Worm (Caenorhabditis elegans) whole organism, L4/young adult: ENCODE measurements around the gene uig-1.

Source experiments
- W03F9.2 ChIP-seq: fragments of 150-350 bp; optimal IDR thresholded peaks from 2 replicates; lab custom pipeline; 2014; ENCODE audit warnings: missing biosample characterization, missing genetic modification characterization
- dao-5 ChIP-seq: sonication (generic microtip); optimal IDR thresholded peaks from 2 replicates; lab custom pipeline; 2016; ENCODE audit warnings: missing genotype, missing genetic modification characterization, moderate library complexity, missing compliant biosample characterization
- him-1 ChIP-seq: sonication (generic microtip); optimal IDR thresholded peaks from 2 replicates; lab custom pipeline; 2016; ENCODE audit warnings: missing genotype, missing genetic modification reagents, missing genetic modification characterization, missing compliant biosample characterization

uig-1 gene

ce11 chrV:13282958-13283357 lies 12.8 kb downstream of the uig-1 start:
- no peak for TF ChIP-seq W03F9.2 (tag; lab: Kevin White, UChicago)
- TF ChIP-seq dao-5: no peak
- TF ChIP-seq him-1 (tag; lab: Kevin White, UChicago): no peak

DNA sequence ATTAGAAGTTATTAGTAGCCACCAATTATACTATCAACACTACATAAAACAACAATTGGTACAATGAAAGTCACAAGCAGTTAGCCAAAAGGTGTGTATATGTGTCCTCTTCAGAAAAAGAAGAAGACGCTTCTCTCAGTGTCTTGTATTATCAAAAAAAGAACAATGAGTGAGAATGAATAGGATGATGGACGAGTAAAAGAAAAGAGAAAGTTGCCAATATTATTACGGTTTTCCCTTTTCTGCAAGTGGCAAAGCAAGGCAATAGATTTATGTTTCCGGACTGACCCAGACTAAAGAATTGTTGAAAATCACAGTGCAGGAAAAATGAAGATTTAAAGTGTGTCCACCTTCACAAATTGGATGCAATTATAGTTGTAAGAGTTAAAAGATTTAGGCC lies 15.4 kb downstream of the uig-1 start:
- TF ChIP-seq him-1 (tag; lab: Kevin White, UChicago): no peak
- no peak for TF ChIP-seq dao-5
- no peak for TF ChIP-seq W03F9.2 (tag; lab: Kevin White, UChicago)

- TF ChIP-seq W03F9.2 (tag; lab: Kevin White, UChicago) (no peak), him-1 (tag; lab: Kevin White, UChicago) (no peak), dao-5 (no peak)
These were observed 19.8 kb downstream of the uig-1 start, which contains the start of gene F32F2.4 for ce11 chrV:13275959-13276358. F32F2.4 (plus strand) TSS chrV:13276259.

DNA sequence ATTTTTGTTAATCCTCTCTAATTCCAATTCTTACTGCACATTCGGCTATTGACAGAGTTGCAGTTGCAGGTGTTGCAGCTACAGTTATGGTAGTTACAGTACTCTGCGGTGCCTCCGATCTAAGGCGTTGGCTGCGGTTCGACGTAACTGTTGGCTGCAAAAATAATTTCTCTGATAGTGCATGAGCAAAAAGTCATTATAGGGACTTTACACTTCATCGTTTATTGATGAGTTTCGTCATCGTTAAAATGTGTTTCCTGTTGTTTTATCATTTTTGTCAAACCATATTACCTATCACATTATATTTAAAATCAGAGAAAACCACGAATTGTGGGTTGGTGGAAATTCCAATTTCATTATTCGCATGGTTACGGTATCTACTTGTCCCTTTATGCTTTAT lies 21.2 kb downstream of the uig-1 start:
- TF ChIP-seq W03F9.2 (tag; lab: Kevin White, UChicago): no peak
- no peak for TF ChIP-seq dao-5
- no peak for TF ChIP-seq him-1 (tag; lab: Kevin White, UChicago)

DNA sequence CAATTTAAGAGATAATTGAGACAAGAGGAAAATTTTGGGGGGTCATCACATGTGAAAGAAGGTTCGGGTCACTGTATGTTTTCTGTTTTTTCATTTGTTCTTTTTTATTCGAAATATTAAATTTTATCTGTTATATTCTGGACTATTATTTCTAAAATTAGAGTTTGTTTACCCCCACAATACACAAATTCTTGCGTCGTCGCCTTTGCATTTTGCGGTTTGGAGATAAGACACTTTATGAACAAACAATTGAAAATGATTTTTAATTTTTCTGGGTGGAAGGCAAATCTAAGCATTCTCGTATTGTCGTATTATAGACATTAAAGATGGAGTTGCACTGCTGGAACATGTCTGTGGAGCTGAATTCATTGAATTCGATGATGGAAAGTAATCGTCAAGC lies 22.5 kb downstream of the uig-1 start:
- TF ChIP-seq dao-5 (no peak), him-1 (tag; lab: Kevin White, UChicago) (no peak), W03F9.2 (tag; lab: Kevin White, UChicago) (no peak)

ce11 chrV:13272275-13272674 lies 23.5 kb downstream of the uig-1 start:
- TF ChIP-seq dao-5 (no peak), W03F9.2 (tag; lab: Kevin White, UChicago) (no peak), him-1 (tag; lab: Kevin White, UChicago) (no peak)

DNA sequence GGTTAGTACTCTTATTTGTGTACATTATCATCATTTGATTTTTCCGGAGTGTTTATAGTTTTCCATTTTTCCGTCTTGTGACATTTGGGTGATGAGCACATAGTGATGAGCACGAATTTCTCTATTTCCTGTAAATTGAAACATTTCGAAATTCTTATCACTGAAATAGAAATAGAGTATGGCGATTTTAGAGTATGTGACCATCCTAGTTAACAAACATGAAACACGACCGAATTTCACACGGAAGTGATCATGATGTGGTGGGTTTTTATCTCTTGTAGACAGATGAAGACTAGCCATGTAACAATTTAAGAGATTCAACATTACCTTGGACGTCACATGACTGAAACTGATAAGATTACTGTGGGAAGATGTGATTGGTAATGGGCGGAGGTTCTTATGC lies 26.5 kb downstream of the uig-1 start:
- no peak for TF ChIP-seq dao-5

DNA sequence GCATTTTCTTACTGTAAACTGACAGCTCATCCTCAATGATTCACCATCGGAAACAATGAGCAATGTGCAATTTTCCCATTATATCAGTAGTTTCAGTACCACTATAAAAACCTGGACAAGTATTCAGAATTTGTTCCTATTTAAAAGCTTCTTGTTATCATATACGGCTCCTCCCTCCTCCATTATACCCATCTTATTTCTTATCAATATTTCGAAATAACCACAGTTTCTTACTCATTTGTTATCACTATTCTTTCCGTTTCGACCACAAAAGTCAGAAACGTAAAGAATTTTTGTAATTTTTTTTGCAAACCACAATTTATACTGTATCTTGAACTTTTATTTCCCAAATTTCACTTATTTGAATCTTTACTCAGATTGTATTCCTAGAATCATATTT lies 27.7 kb downstream of the uig-1 start:
- TF ChIP-seq him-1 (tag; lab: Kevin White, UChicago) (no peak), dao-5 (no peak), W03F9.2 (tag; lab: Kevin White, UChicago) (no peak)

DNA sequence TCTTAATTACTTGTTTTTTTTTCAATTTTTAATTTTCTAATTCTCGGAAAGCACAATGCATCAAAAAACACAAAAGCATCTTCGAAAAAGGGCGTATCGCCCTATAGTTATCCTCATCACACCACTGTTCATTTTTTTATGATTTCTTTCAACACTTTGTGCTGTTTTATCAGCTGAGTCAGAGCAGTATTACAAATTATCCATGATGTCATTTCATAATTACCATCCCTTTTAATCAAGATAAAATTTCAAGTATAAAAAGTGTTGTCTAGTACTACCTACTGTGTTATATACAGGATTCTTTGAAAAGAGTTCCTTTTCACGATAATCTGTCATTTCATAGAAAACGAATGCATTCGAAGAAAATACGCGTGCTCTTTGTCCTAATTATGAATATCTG lies 29.1 kb downstream of the uig-1 start:
- no peak for TF ChIP-seq dao-5
- no peak for TF ChIP-seq W03F9.2 (tag; lab: Kevin White, UChicago)
- no peak for TF ChIP-seq him-1 (tag; lab: Kevin White, UChicago)

DNA sequence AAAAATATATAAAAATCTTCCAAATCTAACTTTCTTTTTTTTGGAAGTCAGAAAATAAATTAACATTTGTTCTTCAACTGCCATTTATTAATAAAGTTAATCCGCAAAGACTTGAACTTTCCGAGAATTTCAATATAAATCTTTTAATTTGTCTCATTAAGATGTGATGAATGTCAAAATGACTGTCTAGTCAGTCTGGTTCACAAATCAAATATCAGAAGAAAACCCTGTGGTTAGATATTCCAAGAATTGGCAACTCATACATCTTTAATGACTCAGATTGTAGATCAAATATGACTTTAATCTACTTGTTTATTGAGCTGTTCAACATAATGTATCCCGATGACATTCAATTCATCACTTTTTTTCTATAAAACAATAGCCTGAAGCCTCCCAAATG lies 30.1 kb downstream of the uig-1 start:
- no peak for TF ChIP-seq dao-5

- TF ChIP-seq dao-5 (no peak), W03F9.2 (tag; lab: Kevin White, UChicago) (no peak), him-1 (tag; lab: Kevin White, UChicago) (no peak)
These were observed 31.5 kb downstream of the uig-1 start, which contains the start of gene zip-5 for ce11 chrV:13264245-13264644. zip-5 (plus strand) TSS chrV:13264545.

DNA sequence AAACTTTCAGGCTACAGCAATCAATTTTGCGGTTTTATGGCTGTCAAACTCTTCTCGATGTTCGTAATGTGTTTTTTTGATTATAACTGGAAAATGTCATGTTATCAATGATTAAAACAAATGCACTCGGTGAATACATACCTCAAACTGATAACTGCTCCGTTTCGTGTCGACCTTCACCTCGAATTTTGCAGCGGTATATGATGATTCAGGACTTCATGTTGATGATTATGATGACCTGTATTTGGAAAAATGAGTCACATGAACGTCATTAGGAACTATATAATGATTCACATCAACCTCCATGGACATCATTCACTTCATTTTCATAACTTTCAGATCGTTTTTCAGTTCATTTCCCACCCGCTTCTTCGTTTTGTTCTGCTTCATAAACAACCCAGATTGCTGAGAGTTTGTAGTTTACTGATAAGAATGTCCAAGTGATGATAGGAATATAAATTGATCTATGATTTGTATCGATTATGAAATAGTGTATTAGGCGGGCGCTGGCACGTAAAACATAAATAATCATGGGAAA lies 32.9 kb downstream of the uig-1 start:
- no peak for TF ChIP-seq dao-5
- no peak for TF ChIP-seq him-1 (tag; lab: Kevin White, UChicago)
- TF ChIP-seq W03F9.2 (tag; lab: Kevin White, UChicago): no peak

ce11 chrV:13259527-13259926 lies 36.3 kb downstream of the uig-1 start:
- no peak for TF ChIP-seq dao-5
- no peak for TF ChIP-seq W03F9.2 (tag; lab: Kevin White, UChicago)
- no peak for TF ChIP-seq him-1 (tag; lab: Kevin White, UChicago)

DNA sequence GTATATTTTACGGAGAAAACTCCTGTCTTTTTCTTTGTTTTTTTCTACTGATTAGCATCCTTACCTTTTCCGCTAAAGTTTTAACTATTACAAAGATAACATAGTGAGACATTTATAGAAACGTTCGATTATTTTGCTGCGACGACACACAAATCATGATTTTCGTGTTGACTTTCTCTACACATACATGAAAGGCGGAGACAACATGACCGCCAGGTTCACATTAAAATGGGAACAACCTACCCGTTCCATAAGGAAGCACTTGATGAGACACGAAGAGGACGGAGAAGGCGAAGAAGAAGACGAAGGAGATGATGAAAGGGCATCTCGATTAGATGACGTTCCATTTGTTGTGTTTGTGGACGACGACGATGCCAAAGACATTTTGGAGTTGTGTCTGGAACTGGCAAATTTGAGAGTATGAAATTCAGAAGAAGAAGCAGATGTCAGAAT lies 36.8 kb downstream of the uig-1 start, which contains the start of gene C34D1.4:
Gene C34D1.4, minus strand, starts transcription at position 403 of the 453 bp plus-strand sequence.
- TF ChIP-seq him-1 (tag; lab: Kevin White, UChicago) (no peak), W03F9.2 (tag; lab: Kevin White, UChicago) (no peak), dao-5 (no peak)

DNA sequence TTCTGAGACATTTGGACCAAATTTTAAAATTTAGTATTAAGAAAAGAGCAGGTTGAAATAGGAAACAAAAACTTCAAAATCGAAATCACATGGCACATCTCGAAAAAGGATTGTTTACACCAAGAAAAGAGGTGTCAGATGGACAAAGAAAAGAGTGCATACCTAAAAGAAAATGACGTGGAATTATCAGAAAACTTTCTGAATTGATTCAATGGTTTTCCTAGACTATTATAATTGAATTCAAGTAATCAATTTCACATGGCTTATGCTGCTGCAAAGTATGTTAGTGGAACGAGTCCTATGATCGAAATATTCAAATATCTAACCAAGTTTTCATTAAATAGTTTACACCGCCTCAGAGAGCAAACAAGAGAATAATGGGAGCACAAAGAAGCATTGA lies 42.9 kb downstream of the uig-1 start:
- TF ChIP-seq W03F9.2 (tag; lab: Kevin White, UChicago): no peak
- TF ChIP-seq dao-5: no peak
- no peak for TF ChIP-seq him-1 (tag; lab: Kevin White, UChicago)
